Worm (Caenorhabditis elegans) whole organism, mixed stage, embryonic: ENCODE data around the gene F25B3.4.

ENCODE experiments used
- ces-1 ChIP-seq: fragments of 150-350 bp; optimal IDR thresholded peaks from 2 replicates; lab custom pipeline; 2014; ENCODE audit warnings: missing biosample characterization, missing genetic modification reagents, missing genetic modification characterization
- drap-1 ChIP-seq: fragments of 200-800 bp; sonication (Bioruptor generic); optimal IDR thresholded peaks from 3 replicates; lab custom pipeline; 2018; ENCODE audit warnings: mild to moderate bottlenecking, missing genetic modification characterization, missing compliant biosample characterization
- elt-3 ChIP-seq: fragments of 150-350 bp; optimal IDR thresholded peaks from 2 replicates; lab custom pipeline; 2014; ENCODE audit warnings: missing biosample characterization, missing genetic modification characterization
- lin-13 ChIP-seq: fragments of 150-350 bp; optimal IDR thresholded peaks from 2 replicates; lab custom pipeline; 2014; ENCODE audit warnings: missing biosample characterization, missing genetic modification characterization
- lin-32 ChIP-seq: fragments of 200-800 bp; sonication (Bioruptor generic); optimal IDR thresholded peaks from 2 replicates; lab custom pipeline; 2018; ENCODE audit warnings: mild to moderate bottlenecking, missing genetic modification characterization, missing compliant biosample characterization
- lsy-2 ChIP-seq: fragments of 150-350 bp; optimal IDR thresholded peaks from 2 replicates; lab custom pipeline; 2014; ENCODE audit warnings: missing biosample characterization, missing genetic modification characterization
- mab-5 ChIP-seq: fragments of 150-350 bp; optimal IDR thresholded peaks from 2 replicates; lab custom pipeline; 2014; ENCODE audit warnings: missing biosample characterization, missing genetic modification characterization
- nhr-12 ChIP-seq: fragments of 150-350 bp; optimal IDR thresholded peaks from 2 replicates; lab custom pipeline; 2014; ENCODE audit warnings: missing biosample characterization, missing genetic modification characterization
- nhr-237 ChIP-seq: fragments of 150-350 bp; optimal IDR thresholded peaks from 2 replicates; lab custom pipeline; 2014; ENCODE audit warnings: missing biosample characterization, missing genetic modification characterization
- nhr-76 ChIP-seq: sonication (generic microtip); optimal IDR thresholded peaks from 2 replicates; lab custom pipeline; 2017; ENCODE audit warnings: missing biosample characterization, missing genetic modification characterization
- unc-39 ChIP-seq: fragments of 150-350 bp; optimal IDR thresholded peaks from 2 replicates; lab custom pipeline; 2014; ENCODE audit warnings: missing biosample characterization, missing genetic modification characterization
- ztf-11 ChIP-seq: fragments of 150-350 bp; optimal IDR thresholded peaks from 2 replicates; lab custom pipeline; 2014; ENCODE audit warnings: missing biosample characterization, missing genetic modification characterization

- TF ChIP-seq lsy-2 (tag; lab: Kevin White, UChicago) = no peak
- TF ChIP-seq nhr-237 (tag; lab: Kevin White, UChicago) = no peak
- no peak for TF ChIP-seq mab-5 (tag; lab: Kevin White, UChicago)
- no peak for TF ChIP-seq unc-39 (tag; lab: Kevin White, UChicago)
- TF ChIP-seq nhr-76 (tag; lab: Kevin White, UChicago) = no peak
- no peak for TF ChIP-seq lin-13
- no peak for TF ChIP-seq nhr-12
- no peak for TF ChIP-seq ztf-11 (tag; lab: Kevin White, UChicago)
- TF ChIP-seq ces-1 (GFP tag; lab: Kevin White, UChicago) = no peak
- no peak for TF ChIP-seq lin-32 (GFP tag; lab: Kevin White, UChicago)
- TF ChIP-seq drap-1 = no peak
- no peak for TF ChIP-seq elt-3 (tag; lab: Kevin White, UChicago)
These were observed 34.0 kb downstream of the F25B3.4 start, which contains the start of gene tag-329 for ce11 chrV:9534621-9535020.
